Worm (Caenorhabditis elegans) whole organism, L4 larva: Measurements from ENCODE around the gene C55A6.6.

Experiments used
- F49E8.2 ChIP-seq: sonication (generic microtip); optimal IDR thresholded peaks from 2 replicates; lab custom pipeline; 2016; ENCODE audit warnings: missing compliant biosample characterization, mild to moderate bottlenecking, missing genetic modification characterization, borderline replicate concordance
- R02D3.7 ChIP-seq: fragments of 150-350 bp; sonication (generic microtip); optimal IDR thresholded peaks from 3 replicates; lab custom pipeline; 2014; ENCODE audit warnings: missing biosample characterization, missing genetic modification characterization
- Y48G9A.11 ChIP-seq: fragments of 200-800 bp; sonication (Bioruptor generic); IDR thresholded peaks from 2 replicates; pipeline ENCODE4 v1.3.6; 2022; ENCODE audit warnings: missing genetic modification reagents, missing genetic modification characterization, missing compliant biosample characterization
- ZK546.5 ChIP-seq, 2 experiments: sonication (generic microtip); optimal IDR thresholded peaks; 2 replicates each; lab custom pipeline; 2017; ENCODE audit warnings: missing biosample characterization in 2 of 2, missing genetic modification characterization in 2 of 2
- arid-1 ChIP-seq: fragments of 200-800 bp; sonication (Bioruptor generic); conservative IDR thresholded peaks from 2 replicates; pipeline ENCODE4 v1.3.6; 2022; ENCODE audit warnings: missing genetic modification reagents, missing genetic modification characterization, missing compliant biosample characterization
- ceh-28 ChIP-seq: fragments of 150-350 bp; optimal IDR thresholded peaks from 2 replicates; lab custom pipeline; 2014; ENCODE audit warnings: missing biosample characterization, missing genetic modification reagents, missing genetic modification characterization
- ceh-62 ChIP-seq: sonication (generic microtip); optimal IDR thresholded peaks from 2 replicates; lab custom pipeline; 2017; ENCODE audit warnings: missing biosample characterization, missing genetic modification characterization
- daf-12 ChIP-seq: fragments of 150-350 bp; optimal IDR thresholded peaks from 2 replicates; lab custom pipeline; 2014; ENCODE audit warnings: missing biosample characterization, missing genetic modification reagents, missing genetic modification characterization
- daf-8 ChIP-seq: fragments of 200-800 bp; sonication (Bioruptor generic); IDR thresholded peaks from 2 replicates; pipeline ENCODE4 v1.3.6; 2022; ENCODE audit warnings: missing genetic modification characterization, missing compliant biosample characterization
- dpl-1 ChIP-seq: fragments of 150-350 bp; optimal IDR thresholded peaks from 2 replicates; lab custom pipeline; 2014; ENCODE audit warnings: missing biosample characterization, missing genetic modification reagents, missing genetic modification characterization
- dve-1 ChIP-seq: sonication (generic microtip); optimal IDR thresholded peaks from 2 replicates; lab custom pipeline; 2017; ENCODE audit warnings: antibody characterized with exemption, mild to moderate bottlenecking, missing genetic modification characterization, missing compliant biosample characterization; ENCODE audit not compliant: insufficient read depth
- fkh-10 ChIP-seq: fragments of 150-350 bp; optimal IDR thresholded peaks from 2 replicates; lab custom pipeline; 2014; ENCODE audit warnings: missing biosample characterization, missing genetic modification reagents, missing genetic modification characterization
- fos-1 ChIP-seq: fragments of 150-350 bp; optimal IDR thresholded peaks from 2 replicates; lab custom pipeline; 2014; ENCODE audit warnings: missing biosample characterization, missing genetic modification characterization
- hif-1 ChIP-seq, 2 experiments: sonication (generic microtip); optimal IDR thresholded peaks; 2 replicates each; lab custom pipeline; 2016 to 2017; ENCODE audit warnings: missing compliant biosample characterization in 2 of 2, missing genetic modification characterization in 2 of 2, missing genetic modification reagents in 2 of 2, missing genotype in 2 of 2, mild to moderate bottlenecking in 1 of 2
- hlh-11 ChIP-seq: fragments of 200-800 bp; sonication (Bioruptor generic); optimal IDR thresholded peaks from 2 replicates; lab custom pipeline; 2018; ENCODE audit warnings: mild to moderate bottlenecking, missing genetic modification characterization, missing compliant biosample characterization
- hmg-1.1 ChIP-seq: fragments of 200-800 bp; sonication (Bioruptor generic); IDR thresholded peaks from 2 replicates; pipeline ENCODE4 v1.3.6; 2022; ENCODE audit warnings: missing genetic modification reagents, missing genetic modification characterization, missing compliant biosample characterization
- jun-1 ChIP-seq: fragments of 150-350 bp; optimal IDR thresholded peaks from 2 replicates; lab custom pipeline; 2014; ENCODE audit warnings: missing biosample characterization, missing genetic modification reagents, missing genetic modification characterization
- lin-1 ChIP-seq: fragments of 200-800 bp; sonication (Bioruptor generic); IDR thresholded peaks from 2 replicates; pipeline ENCODE4 v1.3.6; 2022; ENCODE audit warnings: missing genetic modification reagents, missing genetic modification characterization, missing compliant biosample characterization
- lin-15B ChIP-seq: fragments of 150-350 bp; sonication (generic microtip); optimal IDR thresholded peaks from 3 replicates; lab custom pipeline; 2014; ENCODE audit warnings: missing biosample characterization, missing genetic modification characterization
- lin-29 ChIP-seq: fragments of 200-800 bp; sonication (Bioruptor generic); IDR thresholded peaks from 2 replicates; pipeline ENCODE4 v1.3.6; 2022; ENCODE audit warnings: missing genetic modification reagents, missing genetic modification characterization, missing compliant biosample characterization
- madf-9 ChIP-seq: fragments of 200-800 bp; sonication (Bioruptor generic); conservative IDR thresholded peaks from 2 replicates; pipeline ENCODE4 v1.3.6; 2022; ENCODE audit warnings: missing genetic modification reagents, missing genetic modification characterization, missing compliant biosample characterization
- mxl-3 ChIP-seq: fragments of 200-800 bp; sonication (Bioruptor generic); optimal IDR thresholded peaks from 2 replicates; lab custom pipeline; 2018; ENCODE audit warnings: mild to moderate bottlenecking, missing genetic modification characterization, missing compliant biosample characterization
- nhr-111 ChIP-seq: fragments of 200-800 bp; sonication (Bioruptor generic); optimal IDR thresholded peaks from 2 replicates; lab custom pipeline; 2018; ENCODE audit warnings: mild to moderate bottlenecking, missing genetic modification characterization, missing compliant biosample characterization
- nhr-25 ChIP-seq: sonication (generic microtip); optimal IDR thresholded peaks from 2 replicates; lab custom pipeline; 2017; ENCODE audit warnings: missing genetic modification characterization, mild to moderate bottlenecking, missing compliant biosample characterization, antibody characterized with exemption, moderate library complexity, borderline replicate concordance; ENCODE audit not compliant: insufficient read depth
- nhr-28 ChIP-seq: fragments of 150-350 bp; optimal IDR thresholded peaks from 2 replicates; lab custom pipeline; 2014; ENCODE audit warnings: missing biosample characterization, missing genetic modification characterization
- nhr-41 ChIP-seq: fragments of 200-800 bp; sonication (Bioruptor generic); IDR thresholded peaks from 2 replicates; pipeline ENCODE4 v1.3.6; 2022; ENCODE audit warnings: missing genetic modification reagents, missing genetic modification characterization, missing compliant biosample characterization
- nhr-48 ChIP-seq: sonication (generic microtip); optimal IDR thresholded peaks from 2 replicates; lab custom pipeline; 2016; ENCODE audit warnings: mild to moderate bottlenecking, missing genetic modification characterization, missing compliant biosample characterization
- pha-4 ChIP-seq, 2 experiments: fragments of 150-350 bp in 1 of 2; fragments of 200-800 bp in 1 of 2; sonication (Bioruptor generic) in 1 of 2; IDR thresholded peaks in 1 of 2; optimal IDR thresholded peaks in 1 of 2; 2 replicates each; pipeline versions ENCODE4 v1.3.6 to Lab custom; 2014 to 2022; ENCODE audit warnings: missing genetic modification characterization in 2 of 2, missing genetic modification reagents in 2 of 2, missing biosample characterization in 1 of 2, missing compliant biosample characterization in 1 of 2
- rbr-2 ChIP-seq: sonication (generic microtip); optimal IDR thresholded peaks from 2 replicates; lab custom pipeline; 2016; ENCODE audit warnings: missing genotype, missing genetic modification characterization, missing compliant biosample characterization
- sdz-12 ChIP-seq: fragments of 200-800 bp; sonication (Bioruptor generic); optimal IDR thresholded peaks from 2 replicates; lab custom pipeline; 2018; ENCODE audit warnings: mild to moderate bottlenecking, missing genetic modification characterization, missing compliant biosample characterization
- set-16 ChIP-seq: fragments of 200-800 bp; sonication (Bioruptor generic); IDR thresholded peaks from 2 replicates; pipeline ENCODE4 v1.3.6; 2022; ENCODE audit warnings: missing genetic modification reagents, missing genetic modification characterization, missing compliant biosample characterization
- snpc-4 ChIP-seq: fragments of 150-350 bp; optimal IDR thresholded peaks from 2 replicates; lab custom pipeline; 2014; ENCODE audit warnings: missing biosample characterization, missing genetic modification characterization
- unc-130 ChIP-seq: sonication (generic microtip); optimal IDR thresholded peaks from 2 replicates; lab custom pipeline; 2016; ENCODE audit warnings: missing genetic modification reagents, missing genetic modification characterization, missing compliant biosample characterization
- unc-39 ChIP-seq: sonication (generic microtip); optimal IDR thresholded peaks from 2 replicates; lab custom pipeline; 2017; ENCODE audit warnings: missing biosample characterization, missing genetic modification characterization
- unc-62 ChIP-seq, 3 experiments: fragments of 150-350 bp in 1 of 3; sonication (generic microtip); optimal IDR thresholded peaks in 2 of 3; peaks in 1 of 3; 1 replicate in 1 of 3; 2 replicates in 2 of 3; lab custom pipeline; 2014 to 2017; ENCODE audit warnings: missing biosample characterization in 3 of 3, missing genetic modification characterization in 3 of 3, missing genetic modification reagents in 3 of 3, missing genotype in 1 of 3
- vab-7 ChIP-seq: fragments of 200-800 bp; sonication (Bioruptor generic); IDR thresholded peaks from 2 replicates; pipeline ENCODE4 v1.3.6; 2022; ENCODE audit warnings: missing genetic modification reagents, missing genetic modification characterization, missing compliant biosample characterization
- zag-1 ChIP-seq: fragments of 150-350 bp; optimal IDR thresholded peaks from 2 replicates; lab custom pipeline; 2014; ENCODE audit warnings: missing biosample characterization, missing genetic modification characterization
- zip-11 ChIP-seq: fragments of 200-800 bp; sonication (Bioruptor generic); IDR thresholded peaks from 2 replicates; pipeline ENCODE4 v1.3.6; 2022; ENCODE audit warnings: missing genetic modification characterization, missing compliant biosample characterization
- zip-2 ChIP-seq: fragments of 150-350 bp; optimal IDR thresholded peaks from 2 replicates; lab custom pipeline; 2014; ENCODE audit warnings: missing biosample characterization, missing genetic modification characterization

C55A6.6 gene

DNA sequence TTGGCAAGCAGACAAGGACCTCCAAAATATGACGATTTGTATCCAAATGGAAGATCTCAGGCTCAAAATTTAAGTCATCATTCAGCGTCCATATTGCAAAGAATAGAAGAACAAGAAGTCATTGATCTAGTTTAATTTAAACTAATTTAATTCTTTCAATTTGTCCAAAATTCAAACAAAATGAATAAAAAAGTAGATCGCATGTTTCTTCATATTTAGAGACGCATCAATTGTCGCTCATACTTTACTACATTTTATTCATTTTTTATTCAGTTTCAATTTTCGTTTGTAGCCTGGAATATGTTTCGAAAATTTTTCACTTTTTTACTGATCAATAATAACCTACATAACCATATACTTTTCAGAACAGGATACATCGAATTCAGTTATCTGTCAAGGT lies 22.1 kb downstream of the C55A6.6 start, which contains the start of gene T11F9.21:
Gene T11F9.21 (plus strand): TSS at position 301 of the 400 bp plus-strand sequence.
- TF ChIP-seq jun-1 (tag; lab: Kevin White, UChicago) (no peak), hmg-1.1 (no peak), F49E8.2 (tag; lab: Kevin White, UChicago) (no peak), rbr-2 (tag; lab: Kevin White, UChicago) (no peak), daf-8 (GFP tag; lab: Robert Waterston, UW) (no peak), ceh-62 (no peak), lin-29 (GFP tag; lab: Robert Waterston, UW) (no peak), hif-1 (tag; optimal IDR thresholded peaks at IDR 0.05; lab: Kevin White, UChicago) (no peak), nhr-48 (no peak), dpl-1 (GFP tag; lab: Kevin White, UChicago) (no peak), unc-130 (GFP tag; lab: Kevin White, UChicago) (no peak), pha-4 (GFP tag; IDR thresholded peaks at IDR 0.05; lab: Robert Waterston, UW) (no peak), pha-4 (tag; optimal IDR thresholded peaks at IDR 0.05; lab: Kevin White, UChicago) (no peak), fkh-10 (GFP tag; lab: Kevin White, UChicago) (no peak), ceh-28 (tag; lab: Kevin White, UChicago) (no peak), daf-12 (no peak), zag-1 (tag; lab: Kevin White, UChicago) (no peak), madf-9 (no peak), nhr-111 (GFP tag; lab: Kevin White, UChicago) (no peak), fos-1 (no peak), snpc-4 (no peak)
- TF ChIP-seq, all 104 proteins: peak for 0

DNA sequence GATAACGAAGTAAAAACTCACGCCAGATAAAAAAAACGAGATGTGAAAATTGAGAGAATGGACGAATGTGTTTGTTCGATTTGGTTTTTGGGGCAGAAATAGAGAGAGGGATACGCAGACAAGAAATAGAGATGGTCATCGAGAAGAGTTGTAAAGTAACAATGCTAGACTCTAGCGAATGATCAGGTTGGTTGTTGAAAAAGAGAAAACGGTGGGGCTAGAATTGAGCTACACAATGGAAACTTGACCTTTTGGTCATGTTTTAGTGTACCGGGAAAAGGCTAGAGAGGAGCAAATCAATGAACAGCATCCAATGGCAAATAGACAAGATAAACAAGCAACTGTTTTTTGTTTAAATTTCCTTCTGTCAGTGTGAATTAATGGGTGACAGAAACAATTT lies 24.2 kb downstream of the C55A6.6 start, which contains the start of gene dhs-19:
Gene dhs-19 (minus strand): TSS at position 101 of the 400 bp plus-strand sequence.
- TF ChIP-seq ZK546.5 (tag; optimal IDR thresholded peaks at IDR 0.05; lab: Kevin White, UChicago) (no peak), set-16 (GFP tag; lab: Robert Waterston, UW) (no peak), lin-15B (tag; lab: Kevin White, UChicago) (no peak), daf-8 (GFP tag; lab: Robert Waterston, UW) (no peak), unc-62 (GFP tag; optimal IDR thresholded peaks at IDR 0.05 in 1 of 2; lab: Kevin White, UChicago) (peak in 1 of 2 experiments; percentile 81), unc-62 (tag; optimal IDR thresholded peaks at IDR 0.05; lab: Kevin White, UChicago) (no peak), Y48G9A.11 (GFP tag; lab: Robert Waterston, UW) (no peak), dve-1 (tag; lab: Kevin White, UChicago) (no peak)

DNA sequence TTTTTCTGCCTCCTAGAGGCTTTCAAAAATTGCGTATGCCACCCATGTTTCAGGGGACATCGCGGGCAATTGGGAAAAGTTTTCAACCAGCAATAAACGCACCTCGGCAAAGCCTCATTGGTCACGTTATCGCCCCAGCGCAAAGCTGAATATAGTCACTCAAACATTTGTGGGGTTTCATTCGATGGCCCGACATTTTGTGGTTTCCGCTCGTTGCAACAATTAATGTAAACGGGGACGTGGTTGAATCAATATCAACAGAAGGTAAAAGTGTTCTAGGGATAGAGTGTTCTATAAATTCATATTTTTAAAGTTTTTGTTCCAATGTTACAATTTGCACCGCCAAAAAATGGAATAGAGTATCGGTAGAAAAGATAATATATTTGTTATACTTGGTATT lies 26.2 kb downstream of the C55A6.6 start:
- no peak for TF ChIP-seq pha-4 (GFP tag; IDR thresholded peaks at IDR 0.05; lab: Robert Waterston, UW)
- no peak for TF ChIP-seq pha-4 (tag; optimal IDR thresholded peaks at IDR 0.05; lab: Kevin White, UChicago)
- TF ChIP-seq lin-1 (GFP tag; lab: Robert Waterston, UW), result no peak
- no peak for TF ChIP-seq nhr-41 (GFP tag; lab: Robert Waterston, UW)
- TF ChIP-seq rbr-2 (tag; lab: Kevin White, UChicago), result no peak
- no peak for TF ChIP-seq nhr-28 (tag; lab: Kevin White, UChicago)
- TF ChIP-seq nhr-25 (tag; lab: Kevin White, UChicago), result no peak
- no peak for TF ChIP-seq zip-2
- TF ChIP-seq R02D3.7 (tag; lab: Kevin White, UChicago), result no peak
- TF ChIP-seq Y48G9A.11 (GFP tag; lab: Robert Waterston, UW), result no peak
- TF ChIP-seq, all 104 proteins: peak for 0

DNA sequence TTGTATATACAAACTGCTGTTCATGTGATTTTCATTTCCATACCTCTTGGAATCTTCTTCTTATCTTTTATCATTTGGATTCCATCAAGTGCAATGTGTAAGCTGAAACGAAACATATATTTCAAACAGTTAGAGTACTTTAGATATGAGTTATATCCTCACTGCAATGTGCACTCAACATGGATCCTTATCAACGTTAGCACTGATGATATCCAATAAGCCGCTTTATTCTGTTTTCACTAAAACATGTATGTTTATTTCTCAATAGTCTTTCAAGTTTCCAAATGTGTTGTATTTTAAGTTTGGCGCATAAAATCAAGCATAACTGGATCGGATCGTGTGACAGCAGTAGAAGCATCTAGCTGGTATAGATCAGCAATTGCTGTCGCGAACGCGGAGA lies 27.9 kb downstream of the C55A6.6 start, which contains the start of gene T11F9.10:
Gene T11F9.10 (plus strand): TSS at position 301 of the 400 bp plus-strand sequence.
- TF ChIP-seq Y48G9A.11 (GFP tag; lab: Robert Waterston, UW) (no peak), arid-1 (GFP tag; lab: Robert Waterston, UW) (no peak), vab-7 (no peak), unc-39 (no peak), dve-1 (tag; lab: Kevin White, UChicago) (no peak), dpl-1 (GFP tag; lab: Kevin White, UChicago) (no peak), zip-2 (no peak), hlh-11 (no peak), mxl-3 (GFP tag; lab: Kevin White, UChicago) (no peak), set-16 (GFP tag; lab: Robert Waterston, UW) (no peak), zip-11 (GFP tag; lab: Robert Waterston, UW) (no peak), sdz-12 (GFP tag; lab: Kevin White, UChicago) (no peak)
